Fruit fly (Drosophila melanogaster) whole organism, prepupa: Measurements from ENCODE around the gene zye.

Experiments
- CG11902 ChIP-seq: fragments of 200-800 bp; sonication (Bioruptor generic); optimal IDR thresholded peaks from 3 replicates; lab custom pipeline; 2016; ENCODE audit warnings: missing biosample characterization, missing genetic modification characterization
- CG15336 ChIP-seq: fragments of 200-800 bp; sonication (Bioruptor generic); IDR thresholded peaks from 2 replicates; pipeline ENCODE4 v1.3.6; 2022; ENCODE audit warnings: missing biosample characterization, missing genetic modification characterization
- CG1621 ChIP-seq: fragments of 200-800 bp; sonication (Bioruptor generic); optimal IDR thresholded peaks from 3 replicates; lab custom pipeline; 2018; ENCODE audit warnings: missing biosample characterization, mild to moderate bottlenecking, missing genetic modification characterization
- CG16779 ChIP-seq: fragments of 200-800 bp; sonication (Bioruptor generic); optimal IDR thresholded peaks from 3 replicates; lab custom pipeline; 2017; ENCODE audit warnings: missing biosample characterization, mild to moderate bottlenecking, missing genetic modification characterization
- CG3032 ChIP-seq: fragments of 200-800 bp; optimal IDR thresholded peaks from 2 replicates; lab custom pipeline; 2019; ENCODE audit warnings: missing biosample characterization, mild to moderate bottlenecking, missing genetic modification characterization, moderate library complexity
- CG31627 ChIP-seq: fragments of 200-800 bp; sonication (Bioruptor generic); optimal IDR thresholded peaks from 3 replicates; lab custom pipeline; 2016; ENCODE audit warnings: missing biosample characterization, missing genetic modification characterization
- CG32006 ChIP-seq: fragments of 200-800 bp; sonication (Bioruptor generic); optimal IDR thresholded peaks from 3 replicates; lab custom pipeline; 2017; ENCODE audit warnings: missing biosample characterization, mild to moderate bottlenecking, missing genetic modification characterization
- CG6163 ChIP-seq: fragments of 200-800 bp; sonication (Bioruptor generic); IDR thresholded peaks from 3 replicates; pipeline ENCODE4 v1.3.6; 2022; ENCODE audit warnings: missing biosample characterization, missing genetic modification characterization
- CG6276 ChIP-seq: fragments of 200-800 bp; sonication (Bioruptor generic); optimal IDR thresholded peaks from 2 replicates; lab custom pipeline; 2017; ENCODE audit warnings: missing biosample characterization, mild to moderate bottlenecking, missing genetic modification characterization
- CG6808 ChIP-seq: fragments of 200-800 bp; sonication (Bioruptor generic); optimal IDR thresholded peaks from 3 replicates; lab custom pipeline; 2017; ENCODE audit warnings: missing biosample characterization, missing genetic modification characterization, mild to moderate bottlenecking, moderate library complexity, missing genetic modification reagents
- CG6854 ChIP-seq: fragments of 200-800 bp; sonication (Bioruptor generic); optimal IDR thresholded peaks from 2 replicates; lab custom pipeline; 2017; ENCODE audit warnings: missing biosample characterization, mild to moderate bottlenecking, missing genetic modification characterization
- CG8119 ChIP-seq: fragments of 200-800 bp; sonication (Bioruptor generic); IDR thresholded peaks from 3 replicates; pipeline ENCODE4 v1.3.6; 2022; ENCODE audit warnings: missing biosample characterization, missing genetic modification characterization
- CG8319 ChIP-seq: fragments of 200-800 bp; sonication (Bioruptor generic); optimal IDR thresholded peaks from 3 replicates; lab custom pipeline; 2016; ENCODE audit warnings: missing biosample characterization, missing genetic modification characterization
- CG8632 ChIP-seq: fragments of 200-800 bp; sonication (Bioruptor generic); optimal IDR thresholded peaks from 3 replicates; lab custom pipeline; 2016; ENCODE audit warnings: missing biosample characterization, missing genetic modification characterization
- CG9139 ChIP-seq: fragments of 200-800 bp; sonication (Bioruptor generic); optimal IDR thresholded peaks from 3 replicates; lab custom pipeline; 2017; ENCODE audit warnings: missing biosample characterization, mild to moderate bottlenecking, missing genetic modification characterization
- Eip78C ChIP-seq: fragments of 200-800 bp; sonication (Bioruptor generic); peaks from one replicate; lab custom pipeline; 2016; ENCODE audit warnings: missing biosample characterization, missing genetic modification characterization
- Ets21C ChIP-seq: fragments of 200-800 bp; sonication (Bioruptor generic); optimal IDR thresholded peaks from 3 replicates; lab custom pipeline; 2016; ENCODE audit warnings: missing biosample characterization, missing genetic modification characterization
- Hr39 ChIP-seq: fragments of 200-800 bp; sonication (Bioruptor generic); optimal IDR thresholded peaks from 2 replicates; lab custom pipeline; 2016; ENCODE audit warnings: missing biosample characterization, missing genetic modification characterization
- Sox14 ChIP-seq: fragments of 200-800 bp; sonication (Bioruptor generic); optimal IDR thresholded peaks from 3 replicates; lab custom pipeline; 2016; ENCODE audit warnings: missing biosample characterization, missing genetic modification characterization
- dac ChIP-seq: fragments of 200-800 bp; sonication (Bioruptor generic); optimal IDR thresholded peaks from 2 replicates; lab custom pipeline; 2017; ENCODE audit warnings: missing biosample characterization, mild to moderate bottlenecking, missing genetic modification characterization
- dsx ChIP-seq: fragments of 200-800 bp; optimal IDR thresholded peaks from 3 replicates; lab custom pipeline; 2019; ENCODE audit warnings: missing biosample characterization, mild to moderate bottlenecking, missing genetic modification characterization, moderate library complexity; ENCODE audit not compliant: poor library complexity, severe bottlenecking
- esn ChIP-seq: fragments of 200-800 bp; sonication (Bioruptor generic); optimal IDR thresholded peaks from 2 replicates; lab custom pipeline; 2016; ENCODE audit warnings: missing biosample characterization, mild to moderate bottlenecking, missing genetic modification characterization, moderate library complexity
- fd85E ChIP-seq: fragments of 200-800 bp; sonication (Bioruptor generic); optimal IDR thresholded peaks from 3 replicates; lab custom pipeline; 2016; ENCODE audit warnings: missing biosample characterization, missing genetic modification characterization
- fkh ChIP-seq: fragments of 200-800 bp; sonication (Bioruptor generic); optimal IDR thresholded peaks from 3 replicates; lab custom pipeline; 2017; ENCODE audit warnings: missing biosample characterization, mild to moderate bottlenecking, missing genetic modification characterization, moderate library complexity
- pdm3 ChIP-seq: fragments of 200-800 bp; sonication (Bioruptor generic); optimal IDR thresholded peaks from 3 replicates; lab custom pipeline; 2016; ENCODE audit warnings: missing biosample characterization, missing genetic modification characterization
- spab ChIP-seq: fragments of 200-800 bp; sonication (Bioruptor generic); optimal IDR thresholded peaks from 2 replicates; lab custom pipeline; 2017; ENCODE audit warnings: missing biosample characterization, mild to moderate bottlenecking, missing genetic modification characterization, missing genetic modification reagents
- ss ChIP-seq, 2 experiments: fragments of 200-800 bp; sonication (Bioruptor generic); optimal IDR thresholded peaks; 2 replicates in 1 of 2; 3 replicates in 1 of 2; lab custom pipeline; 2017 to 2018; ENCODE audit warnings: mild to moderate bottlenecking in 2 of 2, missing biosample characterization in 2 of 2, missing genetic modification characterization in 2 of 2, moderate library complexity in 1 of 2
- svp ChIP-seq: fragments of 200-800 bp; sonication (Bioruptor generic); peaks from one replicate; lab custom pipeline; 2016; ENCODE audit warnings: missing biosample characterization, missing genetic modification characterization
- topi ChIP-seq: fragments of 200-800 bp; sonication (Bioruptor generic); optimal IDR thresholded peaks from 3 replicates; lab custom pipeline; 2016; ENCODE audit warnings: missing biosample characterization, missing genetic modification characterization
- vri ChIP-seq: fragments of 200-800 bp; sonication (Bioruptor generic); optimal IDR thresholded peaks from 3 replicates; lab custom pipeline; 2016; ENCODE audit warnings: missing biosample characterization, mild to moderate bottlenecking, missing genetic modification characterization

zye gene

dm6 chr3L:20385969-20386370 is 27.4 kb upstream of the zye start (continued):
- no peak for TF ChIP-seq CG16779 (tag; lab: Kevin White, UChicago)
- peak; percentile 98 for TF ChIP-seq svp (GFP tag; lab: Kevin White, UChicago)
- peak; percentile 4 for TF ChIP-seq CG1621
- no peak for TF ChIP-seq Ets21C
- peak; percentile 18; the same call in 1 of the 2 replicates for TF ChIP-seq CG15336 (GFP tag; lab: Robert Waterston, UW)
- no peak for TF ChIP-seq dac

- TF ChIP-seq CG9139 (GFP tag; lab: Kevin White, UChicago) (no peak), svp (GFP tag; lab: Kevin White, UChicago) (peak; percentile 88), CG6163 (peak; percentile 23; the same call in 1 of the 3 replicates), vri (GFP tag; lab: Kevin White, UChicago) (peak; percentile 44), CG3032 (no peak), fd85E (GFP tag; lab: Kevin White, UChicago) (no peak), fkh (GFP tag; lab: Kevin White, UChicago) (peak; percentile 26), CG1621 (no peak), CG15336 (GFP tag; lab: Robert Waterston, UW) (no peak), Hr39 (GFP tag; lab: Kevin White, UChicago) (no peak), Eip78C (GFP tag; lab: Kevin White, UChicago) (peak; percentile 24)
Observed at dm6 chr3L:20387038-20387842, 26.2 kb upstream of the zye start.

dm6 chr3L:20387843-20388163 is 25.6 kb upstream of the zye start:
- TF ChIP-seq CG9139 (GFP tag; lab: Kevin White, UChicago), result peak; percentile 49
- no peak for TF ChIP-seq Sox14 (GFP tag; lab: Kevin White, UChicago)
- 0 out of 3 replicates have a peak, but pooled peaks have one; percentile 16 for TF ChIP-seq CG8119 (GFP tag; lab: Robert Waterston, UW)
- TF ChIP-seq CG1621, result peak; percentile 3
- peak; percentile 62 for TF ChIP-seq CG6808
- peak; percentile 43 for TF ChIP-seq CG6276 (GFP tag; lab: Kevin White, UChicago)
- peak; percentile 27 for TF ChIP-seq Eip78C (GFP tag; lab: Kevin White, UChicago)
- no peak for TF ChIP-seq pdm3 (GFP tag; lab: Kevin White, UChicago)
- peak; percentile 18 for TF ChIP-seq spab (GFP tag; lab: Kevin White, UChicago)
- peak in 1 of 2 experiments; percentile 68 for TF ChIP-seq ss (GFP tag; optimal IDR thresholded peaks at IDR 0.05; lab: Kevin White, UChicago)
- TF ChIP-seq dsx (GFP tag; lab: Kevin White, UChicago), result no peak
- TF ChIP-seq CG8632, result no peak

dm6 chr3L:20388983-20389382 is 24.4 kb upstream of the zye start:
- TF ChIP-seq Hr39 (GFP tag; lab: Kevin White, UChicago), result peak; percentile 24
- no peak for TF ChIP-seq topi (GFP tag; lab: Kevin White, UChicago)
- TF ChIP-seq Sox14 (GFP tag; lab: Kevin White, UChicago), result peak; percentile 16
- TF ChIP-seq fkh (GFP tag; lab: Kevin White, UChicago), result peak; percentile 51
- TF ChIP-seq esn (GFP tag; lab: Kevin White, UChicago), result peak; percentile 26
- peak; percentile 3 for TF ChIP-seq CG8319 (GFP tag; lab: Kevin White, UChicago)
- TF ChIP-seq CG15336 (GFP tag; lab: Robert Waterston, UW), result no peak
- peak; percentile 91 for TF ChIP-seq svp (GFP tag; lab: Kevin White, UChicago)
- no peak for TF ChIP-seq CG6854 (GFP tag; lab: Kevin White, UChicago)
- peak; percentile 63 for TF ChIP-seq vri (GFP tag; lab: Kevin White, UChicago)
- peak; percentile 25 for TF ChIP-seq CG31627
- TF ChIP-seq dac, result no peak
- peak; percentile 41 for TF ChIP-seq Eip78C (GFP tag; lab: Kevin White, UChicago)

- TF ChIP-seq dsx (GFP tag; lab: Kevin White, UChicago) (no peak), esn (GFP tag; lab: Kevin White, UChicago) (peak; percentile 24), CG11902 (GFP tag; lab: Kevin White, UChicago) (no peak), Sox14 (GFP tag; lab: Kevin White, UChicago) (peak; percentile 32), vri (GFP tag; lab: Kevin White, UChicago) (peak; percentile 73), CG8119 (GFP tag; lab: Robert Waterston, UW) (no peak), CG31627 (no peak), topi (GFP tag; lab: Kevin White, UChicago) (peak; percentile 1), Eip78C (GFP tag; lab: Kevin White, UChicago) (peak; percentile 77), CG6854 (GFP tag; lab: Kevin White, UChicago) (no peak), fkh (GFP tag; lab: Kevin White, UChicago) (peak; percentile 73), CG32006 (GFP tag; lab: Kevin White, UChicago) (no peak)
Observed at dm6 chr3L:20393357-20393756, 20.0 kb upstream of the zye start, which contains the start of gene CG33969. Gene CG33969, minus strand, starts transcription at chr3L:20393553.
